Fruit fly (Drosophila melanogaster) whole organism: Measurements from ENCODE around the gene al.

Source experiments
- CG8478 ChIP-seq: fragments of >200 bp; optimal IDR thresholded peaks from 2 replicates; lab custom pipeline; 2018; ENCODE audit warnings: inconsistent platforms
- Dll ChIP-seq: fragments of >200 bp; optimal IDR thresholded peaks from 2 replicates; lab custom pipeline; 2017
- EcR ChIP-seq, 2 experiments: fragments of >200 bp; optimal IDR thresholded peaks; 2 replicates each; lab custom pipeline; 2017; ENCODE audit warnings: missing biosample characterization in 2 of 2, missing genetic modification characterization in 2 of 2, missing genetic modification reagents in 2 of 2
- pan ChIP-seq: fragments of >200 bp; optimal IDR thresholded peaks from 2 replicates; lab custom pipeline; 2017
- usp ChIP-seq: fragments of >200 bp; optimal IDR thresholded peaks from 2 replicates; lab custom pipeline; 2017; ENCODE audit warnings: missing biosample characterization, missing genetic modification characterization, mixed read lengths

- TF ChIP-seq EcR (GFP tag; optimal IDR thresholded peaks at IDR 0.05; lab: Kevin White, UChicago) (no peak), pan (lab: Kevin White, UChicago) (no peak), Dll (lab: Kevin White, UChicago) (no peak), usp (no peak), CG8478 (lab: Kevin White, UChicago) (no peak)
These were observed 31.1 kb upstream of the al start for dm6 chr2L:346781-347180.
